Worm (Caenorhabditis elegans) whole organism, late embryonic: ENCODE data around the gene fbxa-154.

Source experiments
- che-1 ChIP-seq: sonication (generic microtip); optimal IDR thresholded peaks from 2 replicates; lab custom pipeline; 2016; ENCODE audit warnings: mild to moderate bottlenecking, missing genetic modification characterization, missing compliant biosample characterization
- lin-11 ChIP-seq: fragments of 200-800 bp; sonication (Bioruptor generic); optimal IDR thresholded peaks from 2 replicates; lab custom pipeline; 2018; ENCODE audit warnings: mild to moderate bottlenecking, missing genetic modification characterization, missing compliant biosample characterization
- nhr-232 ChIP-seq: sonication (generic microtip); optimal IDR thresholded peaks from 2 replicates; lab custom pipeline; 2016; ENCODE audit warnings: missing genetic modification characterization, missing compliant biosample characterization
- pag-3 ChIP-seq: sonication (generic microtip); optimal IDR thresholded peaks from 2 replicates; lab custom pipeline; 2016; ENCODE audit warnings: missing compliant biosample characterization, missing genetic modification characterization, borderline replicate concordance
- pqm-1 ChIP-seq: sonication (generic microtip); optimal IDR thresholded peaks from 2 replicates; lab custom pipeline; 2016; ENCODE audit warnings: missing genetic modification characterization, missing compliant biosample characterization
- sox-4 ChIP-seq: sonication (generic microtip); optimal IDR thresholded peaks from 2 replicates; lab custom pipeline; 2017; ENCODE audit warnings: mild to moderate bottlenecking, missing genetic modification characterization, inconsistent platforms, missing compliant biosample characterization
- unc-3 ChIP-seq, 2 experiments: fragments of 200-800 bp in 1 of 2; sonication (Bioruptor generic) in 1 of 2; sonication (generic microtip) in 1 of 2; conservative IDR thresholded peaks in 1 of 2; optimal IDR thresholded peaks in 1 of 2; 2 replicates each; pipeline versions ENCODE4 v1.3.6 to Lab custom; 2016 to 2022; ENCODE audit warnings: missing compliant biosample characterization in 2 of 2, missing genetic modification characterization in 2 of 2, missing genetic modification reagents in 1 of 2
- unc-42 ChIP-seq: sonication (generic microtip); optimal IDR thresholded peaks from 2 replicates; lab custom pipeline; 2016; ENCODE audit warnings: missing genotype, missing genetic modification characterization, missing compliant biosample characterization

DNA sequence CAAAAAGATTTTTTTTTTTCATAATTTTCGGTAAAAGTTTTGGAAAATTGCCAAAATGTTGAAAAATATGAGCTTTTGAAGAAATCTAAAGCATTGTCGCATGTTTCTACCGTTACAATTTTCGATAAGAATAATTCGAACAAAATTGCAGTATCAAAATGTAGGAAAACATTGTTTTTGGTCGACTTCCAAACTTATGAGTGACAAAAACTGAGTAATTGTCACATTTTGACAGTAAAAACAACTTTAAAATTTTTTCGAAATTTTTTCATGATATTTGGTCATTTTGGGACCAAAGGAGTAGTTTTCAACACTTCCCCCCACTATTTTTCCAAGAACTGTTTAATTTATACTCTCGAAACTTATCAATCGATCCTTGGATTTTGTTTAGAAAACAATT lies 10.4 kb downstream of the fbxa-154 start, which contains the start of gene fbxa-139:
- TF ChIP-seq sox-4 (tag; lab: Kevin White, UChicago) (no peak), lin-11 (tag; lab: Kevin White, UChicago) (no peak), pag-3 (tag; lab: Kevin White, UChicago) (no peak), nhr-232 (no peak), unc-42 (tag; lab: Kevin White, UChicago) (no peak), pqm-1 (tag; lab: Kevin White, UChicago) (no peak), che-1 (tag; lab: Kevin White, UChicago) (no peak), unc-3 (GFP tag; conservative IDR thresholded peaks at IDR 0.05; lab: Robert Waterston, UW) (no peak), unc-3 (tag; optimal IDR thresholded peaks at IDR 0.05; lab: Kevin White, UChicago) (no peak)
